Fruit fly (Drosophila melanogaster): ENCODE results near the gene CG42374.

The CG42374 gene

DNA sequence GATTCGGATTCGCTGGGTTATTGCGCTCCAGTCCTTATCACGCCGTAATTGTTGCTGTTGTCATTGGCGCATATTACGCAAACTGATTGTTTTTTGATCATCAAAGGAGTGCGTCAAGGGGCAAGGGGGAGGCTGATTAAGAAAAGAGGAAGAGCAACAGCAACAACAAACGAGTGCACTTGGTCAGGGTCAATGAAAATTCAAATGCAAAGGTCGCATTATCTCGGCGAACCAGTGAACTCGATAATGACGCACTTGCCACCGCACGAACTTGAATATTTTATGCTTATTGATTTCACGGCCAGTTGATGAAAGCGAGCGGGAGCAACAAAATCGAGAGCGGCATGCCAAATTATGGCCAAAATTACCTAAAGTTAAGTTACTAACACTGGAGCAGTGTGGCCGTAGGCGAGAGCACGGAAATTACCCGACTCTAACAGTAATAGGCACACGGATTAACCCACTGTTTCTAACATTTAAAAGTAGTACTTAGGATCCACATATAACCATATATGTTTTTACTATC, 3.2 kb upstream of the CG42374 start, which contains the start of gene nes (continued):
- no peak for TF ChIP-seq sisA (GFP tag; IDR thresholded peaks at IDR 0.05)
- no peak for TF ChIP-seq grau (tag; optimal IDR thresholded peaks at IDR 0.05)
- peak; percentile 49 for TF ChIP-seq CG1603 (tag; optimal IDR thresholded peaks at IDR 0.05)
- peak; percentile 71 for TF ChIP-seq exex (tag; optimal IDR thresholded peaks at IDR 0.05)
- peak; percentile 62 for TF ChIP-seq CG4617 (GFP tag; optimal IDR thresholded peaks at IDR 0.05; ENCODE audit: borderline replicate concordance)
- TF ChIP-seq ftz-f1 (GFP tag; optimal IDR thresholded peaks at IDR 0.05) = peak; percentile 84
- peak; percentile 74 for TF ChIP-seq CG4360 (GFP tag; IDR thresholded peaks at IDR 0.05)
- TF ChIP-seq run (tag; optimal IDR thresholded peaks at IDR 0.05) = no peak
- TF ChIP-seq nom (GFP tag; optimal IDR thresholded peaks at IDR 0.05) = peak; percentile 3
- no peak for TF ChIP-seq ab (GFP tag; optimal IDR thresholded peaks at IDR 0.05)
- no peak for TF ChIP-seq CG31441 (GFP tag; IDR thresholded peaks at IDR 0.05)
- TF ChIP-seq Gug (GFP tag; IDR thresholded peaks at IDR 0.05) = peak; percentile 13; the same call in 1 of the 4 replicates
- TF ChIP-seq Ets97D (GFP tag; optimal IDR thresholded peaks at IDR 0.05) = peak; percentile 22
- TF ChIP-seq CG34376 (GFP tag; optimal IDR thresholded peaks at IDR 0.05) = peak; percentile 58
- TF ChIP-seq sob (GFP tag; IDR thresholded peaks at IDR 0.05) = peak; percentile 46; the same call in 1 of the 2 replicates
- no peak for TF ChIP-seq CG8290 (GFP tag; optimal IDR thresholded peaks at IDR 0.05)
- peak in 1 of 2 experiments; percentile 56 for TF ChIP-seq CG8290 (tag; optimal IDR thresholded peaks at IDR 0.05)
- TF ChIP-seq MBD-R2 (GFP tag; IDR thresholded peaks at IDR 0.05) = peak; percentile 54
- TF ChIP-seq cwo (GFP tag; optimal IDR thresholded peaks at IDR 0.05) = peak; percentile 56
- peak; percentile 6 for TF ChIP-seq CG12299 (tag; optimal IDR thresholded peaks at IDR 0.05)
- peak; percentile 36 for TF ChIP-seq vvl (GFP tag; IDR thresholded peaks at IDR 0.05)
- TF ChIP-seq CG13624 (GFP tag; optimal IDR thresholded peaks at IDR 0.05) = peak; percentile 1
- TF ChIP-seq ham (GFP tag; IDR thresholded peaks at IDR 0.05) = no peak
- TF ChIP-seq Hr78 (GFP tag; optimal IDR thresholded peaks at IDR 0.05) = peak in 1 of 2 experiments; percentile 80
- TF ChIP-seq bbx (GFP tag; IDR thresholded peaks at IDR 0.05; ENCODE audit: partially characterized antibody) = peak; percentile 30; the same call in 1 of the 2 replicates
- peak; percentile 20 for TF ChIP-seq Hmr (GFP tag; optimal IDR thresholded peaks at IDR 0.05)
- peak; percentile 28 for TF ChIP-seq zfh2 (GFP tag; optimal IDR thresholded peaks at IDR 0.05)
- TF ChIP-seq al (GFP tag; IDR thresholded peaks at IDR 0.05) = no peak
- TF ChIP-seq CG13287 (GFP tag; IDR thresholded peaks at IDR 0.05; ENCODE audit: partially characterized antibody) = peak; percentile 47; the same call in 1 of the 2 replicates
- peak; percentile 33 for TF ChIP-seq sug (tag; optimal IDR thresholded peaks at IDR 0.05)
- peak; percentile 25; the same call in 1 of the 2 replicates for TF ChIP-seq E2f2 (GFP tag; IDR thresholded peaks at IDR 0.05)
- TF ChIP-seq CG10147 (GFP tag; optimal IDR thresholded peaks at IDR 0.05) = peak; percentile 37
- TF ChIP-seq bab2 (GFP tag; optimal IDR thresholded peaks at IDR 0.05) = peak; percentile 9
- TF ChIP-seq pzg (GFP tag; optimal IDR thresholded peaks at IDR 0.05) = peak; percentile 54
- peak; percentile 50; the same call in 1 of the 2 replicates for TF ChIP-seq Atf6 (GFP tag; IDR thresholded peaks at IDR 0.05)
- peak; percentile 8; the same call in 1 of the 3 replicates for TF ChIP-seq CG34422 (GFP tag; IDR thresholded peaks at IDR 0.05)
- TF ChIP-seq Sin3A (optimal IDR thresholded peaks at IDR 0.05) = peak; percentile 18
- no peak for TF ChIP-seq CG11723 (GFP tag; optimal IDR thresholded peaks at IDR 0.05)
- peak; percentile 3 for TF ChIP-seq mam (GFP tag; optimal IDR thresholded peaks at IDR 0.05)
- no peak for TF ChIP-seq Awh (GFP tag; IDR thresholded peaks at IDR 0.05)
- TF ChIP-seq CG10267 (tag; optimal IDR thresholded peaks at IDR 0.05) = peak; percentile 49
- TF ChIP-seq ash1 (GFP tag; optimal IDR thresholded peaks at IDR 0.05) = no peak
- peak; percentile 14 for TF ChIP-seq CrebB (tag; optimal IDR thresholded peaks at IDR 0.05)
- peak; percentile 17 for TF ChIP-seq Jarid2 (GFP tag; optimal IDR thresholded peaks at IDR 0.05)
- TF ChIP-seq shn (GFP tag; optimal IDR thresholded peaks at IDR 0.05) = no peak
- TF ChIP-seq Abd-B (GFP tag; optimal IDR thresholded peaks at IDR 0.05) = peak; percentile 18
- TF ChIP-seq wek (GFP tag; optimal IDR thresholded peaks at IDR 0.05) = no peak
- TF ChIP-seq Hr51 (GFP tag; optimal IDR thresholded peaks at IDR 0.05) = no peak
- 0 out of 2 replicates have a peak, but pooled peaks have one; percentile 12 for TF ChIP-seq Ada2b (GFP tag; IDR thresholded peaks at IDR 0.05)
- TF ChIP-seq trem (tag; optimal IDR thresholded peaks at IDR 0.05) = no peak
